Worm (Caenorhabditis elegans): ENCODE results near the gene col-41.

ce11 chrX:15147640-15148039 lies 28.6 kb downstream of the col-41 start, which contains the start of gene unc-7:
- TF ChIP-seq unc-62 (GFP tag; optimal IDR thresholded peaks at IDR 0.05 in 1 of 2) (peak in 1 of 2 experiments; percentile 42), unc-62 (tag; optimal IDR thresholded peaks at IDR 0.05) (no peak), mes-2 (tag; optimal IDR thresholded peaks at IDR 0.05; ENCODE audit: poor library complexity, severe bottlenecking) (no peak), snpc-4 (tag; optimal IDR thresholded peaks at IDR 0.05) (no peak), egl-27 (tag; optimal IDR thresholded peaks at IDR 0.05) (no peak), ztf-11 (tag; optimal IDR thresholded peaks at IDR 0.05) (no peak), pqm-1 (tag; optimal IDR thresholded peaks at IDR 0.05) (no peak), dpl-1 (GFP tag; optimal IDR thresholded peaks at IDR 0.05) (no peak), ceh-28 (tag; optimal IDR thresholded peaks at IDR 0.05) (no peak), mep-1 (tag; optimal IDR thresholded peaks at IDR 0.05) (no peak), ama-1 (optimal IDR thresholded peaks at IDR 0.05) (no peak), ctbp-1 (GFP tag; IDR thresholded peaks at IDR 0.05) (no peak)
